Fruit fly (Drosophila melanogaster): ENCODE data around the gene Nadsyn.
A peak's percentile ranks its signal among the peaks of the same experiment; 100 is the strongest.

The Nadsyn gene

dm6 chrX:13644696-13645393 lies 73.2 kb downstream of the Nadsyn start:
- no peak for TF ChIP-seq CG8478 (optimal IDR thresholded peaks at IDR 0.05)
- no peak for TF ChIP-seq CTCF (optimal IDR thresholded peaks at IDR 0.05)

dm6 chrX:13643961-13644360 lies 74.1 kb downstream of the Nadsyn start:
- TF ChIP-seq CTCF (optimal IDR thresholded peaks at IDR 0.05) (no peak), CG8478 (optimal IDR thresholded peaks at IDR 0.05) (no peak)

dm6 chrX:13641891-13642617 lies 76.0 kb downstream of the Nadsyn start:
- TF ChIP-seq CTCF (optimal IDR thresholded peaks at IDR 0.05) (peak in 1 of 2 experiments; percentile 2), CG8478 (optimal IDR thresholded peaks at IDR 0.05) (no peak)

dm6 chrX:13641115-13641890 lies 76.8 kb downstream of the Nadsyn start:
- no peak for TF ChIP-seq CG8478 (optimal IDR thresholded peaks at IDR 0.05)
- TF ChIP-seq CTCF (optimal IDR thresholded peaks at IDR 0.05) = no peak

- TF ChIP-seq CTCF (optimal IDR thresholded peaks at IDR 0.05) (no peak), CG8478 (optimal IDR thresholded peaks at IDR 0.05) (no peak)
Measured at dm6 chrX:13640692-13641011, 77.4 kb downstream of the Nadsyn start.

dm6 chrX:13639998-13640691 lies 77.9 kb downstream of the Nadsyn start:
- TF ChIP-seq CTCF (optimal IDR thresholded peaks at IDR 0.05) = no peak
- TF ChIP-seq CG8478 (optimal IDR thresholded peaks at IDR 0.05) = no peak

- no peak for TF ChIP-seq CTCF (optimal IDR thresholded peaks at IDR 0.05)
- no peak for TF ChIP-seq CG8478 (optimal IDR thresholded peaks at IDR 0.05)
Measured at dm6 chrX:13637588-13637987, 80.5 kb downstream of the Nadsyn start.

- TF ChIP-seq CG8478 (optimal IDR thresholded peaks at IDR 0.05) (no peak), CTCF (optimal IDR thresholded peaks at IDR 0.05) (no peak)
Measured at dm6 chrX:13636810-13637209, 81.3 kb downstream of the Nadsyn start.

dm6 chrX:13635000-13635368 lies 83.1 kb downstream of the Nadsyn start:
- TF ChIP-seq CG8478 (optimal IDR thresholded peaks at IDR 0.05) (no peak), CTCF (optimal IDR thresholded peaks at IDR 0.05) (no peak)

Data from S2 (cell line).